Worm (Caenorhabditis elegans): ENCODE measurements around the gene fut-8.

DNA sequence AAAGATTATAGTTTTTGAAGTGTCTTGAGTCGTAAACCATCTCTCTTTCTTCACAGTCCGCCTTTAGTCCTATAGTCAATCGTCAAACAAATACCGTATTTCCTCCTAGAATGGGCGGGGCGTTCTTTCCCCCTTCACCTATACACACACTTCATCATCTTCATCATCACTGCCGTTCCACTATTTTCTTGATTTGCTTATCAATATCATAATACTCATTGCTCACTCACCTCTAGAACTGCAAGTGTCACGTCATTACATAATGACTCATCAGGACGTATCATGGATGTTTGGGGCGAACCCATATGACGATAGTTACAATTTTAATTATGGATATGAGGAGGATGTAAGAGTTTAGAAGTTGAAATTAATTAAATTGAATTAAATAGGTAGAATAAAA lies 20.4 kb upstream of the fut-8 start:
- TF ChIP-seq lin-13 (tag; optimal IDR thresholded peaks at IDR 0.05): no peak
- no peak for TF ChIP-seq unc-120 (tag; optimal IDR thresholded peaks at IDR 0.05; ENCODE audit: poor library complexity, severe bottlenecking)
- no peak for TF ChIP-seq pha-4 (tag; optimal IDR thresholded peaks at IDR 0.05)
- TF ChIP-seq unc-62 (GFP tag; optimal IDR thresholded peaks at IDR 0.05): no peak
- TF ChIP-seq nhr-12 (tag; optimal IDR thresholded peaks at IDR 0.05): no peak
- no peak for TF ChIP-seq ztf-11 (tag; optimal IDR thresholded peaks at IDR 0.05)

All from whole organism, mixed stage, embryonic.